Worm (Caenorhabditis elegans): ENCODE measurements around the gene dpy-27.
A peak's percentile ranks its signal among the peaks of the same experiment; 100 is the strongest.

Gene dpy-27

DNA sequence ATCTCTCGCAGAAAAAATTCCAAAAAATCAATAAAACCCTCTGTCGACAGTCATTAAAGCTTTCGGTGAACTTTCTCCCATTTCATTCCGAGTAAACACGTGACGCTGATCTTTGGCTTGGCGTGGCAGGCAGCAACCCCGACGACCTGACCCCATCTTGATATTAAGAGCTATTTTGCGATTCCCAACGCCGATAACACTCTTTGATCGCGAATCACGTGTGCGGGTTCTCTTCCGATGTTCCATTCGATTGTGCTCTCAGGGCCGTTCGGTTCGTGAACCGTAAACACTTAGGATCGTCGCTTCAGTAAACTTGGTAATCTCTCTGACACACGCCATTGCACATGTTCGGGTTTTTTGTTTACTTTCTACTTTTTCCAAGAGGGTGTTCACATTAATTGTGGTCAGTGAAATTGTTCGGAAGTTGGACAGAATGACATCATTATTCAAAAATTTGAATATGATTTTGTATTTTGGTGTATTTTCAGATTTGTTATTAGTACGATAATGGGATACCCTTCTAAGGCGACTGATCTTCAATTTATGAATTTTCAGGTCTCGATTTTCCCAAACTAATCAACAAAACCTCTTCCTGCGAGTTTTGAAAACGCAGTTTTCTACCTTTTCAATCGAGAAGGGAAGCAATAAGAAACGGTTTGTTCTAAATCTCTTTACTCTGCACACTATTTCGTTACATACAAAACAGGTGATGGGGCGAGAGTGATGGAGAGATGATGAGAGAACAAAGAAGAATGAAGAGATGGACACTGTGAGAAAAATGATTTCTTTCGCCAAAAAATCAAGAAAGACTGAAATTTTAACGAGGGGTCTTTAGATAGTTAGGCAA, 22.1 kb downstream of the dpy-27 start (continued):
- TF ChIP-seq lin-15B (tag; optimal IDR thresholded peaks at IDR 0.05): no peak
- no peak for TF ChIP-seq nhr-25 (tag; optimal IDR thresholded peaks at IDR 0.05; ENCODE audit: borderline replicate concordance, insufficient read depth)
- TF ChIP-seq mep-1 (tag; optimal IDR thresholded peaks at IDR 0.05): peak; percentile 47
- no peak for TF ChIP-seq R02D3.7 (tag; optimal IDR thresholded peaks at IDR 0.05)
- peak; percentile 38; the same call in 1 of the 2 replicates for TF ChIP-seq dmd-6 (GFP tag; IDR thresholded peaks at IDR 0.05)
- TF ChIP-seq mdl-1 (tag; optimal IDR thresholded peaks at IDR 0.05): peak in 1 of 2 experiments; percentile 59
- TF ChIP-seq nhr-237 (tag; optimal IDR thresholded peaks at IDR 0.05): no peak
- TF ChIP-seq F10B5.3 (tag; optimal IDR thresholded peaks at IDR 0.05): no peak
- TF ChIP-seq mes-2 (tag; optimal IDR thresholded peaks at IDR 0.05; ENCODE audit: poor library complexity, severe bottlenecking): peak; percentile 27
- no peak for TF ChIP-seq vab-7 (GFP tag; IDR thresholded peaks at IDR 0.05)
- no peak for TF ChIP-seq arid-1 (GFP tag; conservative IDR thresholded peaks at IDR 0.05)
- TF ChIP-seq dve-1 (tag; optimal IDR thresholded peaks at IDR 0.05; ENCODE audit: insufficient read depth): peak; percentile 30
- no peak for TF ChIP-seq nhr-77 (tag; optimal IDR thresholded peaks at IDR 0.05)
- 0 out of 2 replicates have a peak, but pooled peaks have one; percentile 7 for TF ChIP-seq madf-9 (GFP tag; conservative IDR thresholded peaks at IDR 0.05)
- no peak for TF ChIP-seq mxl-2 (GFP tag; conservative IDR thresholded peaks at IDR 0.05)
- TF ChIP-seq pha-4 (GFP tag; IDR thresholded peaks at IDR 0.05): peak; percentile 37; the same call in 1 of the 2 replicates
- no peak for TF ChIP-seq pha-4 (tag; optimal IDR thresholded peaks at IDR 0.05)
- no peak; the same call in 1 of the 2 replicates for TF ChIP-seq T26A8.4 (GFP tag; IDR thresholded peaks at IDR 0.05)
- TF ChIP-seq dpl-1 (GFP tag; optimal IDR thresholded peaks at IDR 0.05): no peak
- no peak for TF ChIP-seq lin-29 (GFP tag; IDR thresholded peaks at IDR 0.05)
- TF ChIP-seq unc-130 (GFP tag; optimal IDR thresholded peaks at IDR 0.05): no peak
- no peak for TF ChIP-seq ZK546.5 (tag; optimal IDR thresholded peaks at IDR 0.05)
- no peak for TF ChIP-seq nhr-42 (GFP tag; IDR thresholded peaks at IDR 0.05)
- no peak for TF ChIP-seq egl-27 (tag; optimal IDR thresholded peaks at IDR 0.05)
- TF ChIP-seq nhr-48 (tag; optimal IDR thresholded peaks at IDR 0.05): peak; percentile 24
- TF ChIP-seq tag-97 (GFP tag; IDR thresholded peaks at IDR 0.05): no peak
- peak; percentile 23 for TF ChIP-seq nhr-28 (tag; optimal IDR thresholded peaks at IDR 0.05)
- TF ChIP-seq set-16 (GFP tag; IDR thresholded peaks at IDR 0.05): peak; percentile 48; the same call in 1 of the 2 replicates
- TF ChIP-seq hlh-11 (tag; optimal IDR thresholded peaks at IDR 0.05): peak; percentile 52
- peak in 1 of 2 experiments; percentile 47 for TF ChIP-seq daf-16 (GFP tag; optimal IDR thresholded peaks at IDR 0.05)
- TF ChIP-seq daf-16 (tag; optimal IDR thresholded peaks at IDR 0.05): peak; percentile 36
- TF ChIP-seq D1046.2 (GFP tag; IDR thresholded peaks at IDR 0.05): no peak
- TF ChIP-seq pqm-1 (tag; optimal IDR thresholded peaks at IDR 0.05): no peak
- TF ChIP-seq lin-1 (GFP tag; IDR thresholded peaks at IDR 0.05): no peak
- peak; percentile 65 for TF ChIP-seq lim-7 (GFP tag; IDR thresholded peaks at IDR 0.05)
- TF ChIP-seq Y105C5A.15 (GFP tag; IDR thresholded peaks at IDR 0.05): no peak
- TF ChIP-seq nhr-41 (GFP tag; IDR thresholded peaks at IDR 0.05): no peak
- TF ChIP-seq hmg-1.1 (GFP tag; IDR thresholded peaks at IDR 0.05): 0 out of 2 replicates have a peak, but pooled peaks have one; percentile 28
- TF ChIP-seq unc-62 (GFP tag; optimal IDR thresholded peaks at IDR 0.05 in 1 of 2): peak in 1 of 2 experiments; percentile 95
- TF ChIP-seq unc-62 (tag; optimal IDR thresholded peaks at IDR 0.05): no peak

DNA sequence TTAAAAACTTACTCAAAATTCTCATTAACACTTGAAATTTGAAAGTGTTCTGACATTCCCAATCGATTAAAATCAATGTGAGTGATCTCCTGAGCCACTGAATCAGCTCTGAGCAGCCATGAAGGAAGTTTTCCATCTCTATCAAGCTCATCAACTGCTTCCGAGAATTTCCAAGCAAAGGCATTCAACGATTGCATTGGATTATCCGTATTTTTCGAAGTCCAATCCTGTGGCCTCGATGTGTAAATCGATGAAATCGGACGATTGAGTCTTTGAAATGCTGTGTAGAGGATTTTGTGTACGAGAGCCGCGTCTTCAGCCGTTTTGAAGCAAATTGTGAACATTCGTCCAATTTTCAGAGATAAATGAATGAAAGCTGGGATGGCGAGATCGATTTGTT, 23.5 kb downstream of the dpy-27 start:
- TF ChIP-seq cey-2 (tag; optimal IDR thresholded peaks at IDR 0.05; ENCODE audit: borderline replicate concordance, insufficient read depth) (no peak), aha-1 (tag) (peak; percentile 21), ztf-7 (tag; optimal IDR thresholded peaks at IDR 0.05) (no peak), unc-62 (GFP tag; optimal IDR thresholded peaks at IDR 0.05 in 1 of 2) (peak in 1 of 2 experiments; percentile 34), unc-62 (tag; optimal IDR thresholded peaks at IDR 0.05) (no peak), pqm-1 (tag; optimal IDR thresholded peaks at IDR 0.05) (no peak), nhr-28 (tag; optimal IDR thresholded peaks at IDR 0.05) (no peak), nhr-77 (tag; optimal IDR thresholded peaks at IDR 0.05) (no peak)
